Worm (Caenorhabditis elegans) whole organism, L4/young adult: ENCODE measurements around the gene Y17G9B.11.

Experiments used
- W03F9.2 ChIP-seq: fragments of 150-350 bp; optimal IDR thresholded peaks from 2 replicates; lab custom pipeline; 2014; ENCODE audit warnings: missing biosample characterization, missing genetic modification characterization
- dao-5 ChIP-seq: sonication (generic microtip); optimal IDR thresholded peaks from 2 replicates; lab custom pipeline; 2016; ENCODE audit warnings: missing genotype, missing genetic modification characterization, moderate library complexity, missing compliant biosample characterization
- him-1 ChIP-seq: sonication (generic microtip); optimal IDR thresholded peaks from 2 replicates; lab custom pipeline; 2016; ENCODE audit warnings: missing genotype, missing genetic modification reagents, missing genetic modification characterization, missing compliant biosample characterization

ce11 chrIV:4760378-4761084, 4.1 kb downstream of the Y17G9B.11 start, which contains the start of the genes memi-1 and cyp-31A3:
- TF ChIP-seq him-1 (tag; lab: Kevin White, UChicago), result no peak
- no peak for TF ChIP-seq W03F9.2 (tag; lab: Kevin White, UChicago)
- no peak for TF ChIP-seq dao-5 (tag; lab: Kevin White, UChicago)
